Fruit fly (Drosophila melanogaster) S2 (cell line): ENCODE results near the gene Hsp26.

ENCODE experiments used
- CG8478 ChIP-seq: fragments of >200 bp; optimal IDR thresholded peaks from 2 replicates; lab custom pipeline; 2018
- CTCF ChIP-seq, 2 experiments: fragments of >200 bp; optimal IDR thresholded peaks; 2 replicates each; lab custom pipeline; 2018

DNA sequence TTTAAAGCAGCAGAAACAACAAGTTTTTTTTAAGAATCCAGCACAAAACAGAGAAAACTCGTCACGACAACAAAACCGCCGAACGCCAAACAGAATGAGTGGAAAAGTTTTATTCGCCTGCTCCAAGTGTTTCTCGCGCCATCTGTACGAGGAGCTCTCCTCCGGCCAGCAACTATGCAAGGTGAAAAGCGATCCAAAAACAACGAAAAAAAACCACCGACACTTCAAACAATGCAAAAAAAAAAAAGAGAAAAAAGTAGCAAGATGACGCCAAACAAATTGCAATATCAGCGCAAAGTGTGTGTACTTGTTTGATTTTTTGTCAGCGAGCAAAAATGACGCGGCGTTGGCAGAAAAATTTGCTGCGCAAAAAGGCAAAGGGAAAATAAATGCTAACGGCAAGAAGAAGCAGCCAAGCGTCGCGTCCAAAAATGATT, 9.8 kb downstream of the Hsp26 start:
- TF ChIP-seq CG8478 (lab: Kevin White, UChicago) (no peak), CTCF (optimal IDR thresholded peaks at IDR 0.05; lab: Kevin White, UChicago) (no peak)
